Worm (Caenorhabditis elegans): ENCODE data around the gene cutl-22.

DNA sequence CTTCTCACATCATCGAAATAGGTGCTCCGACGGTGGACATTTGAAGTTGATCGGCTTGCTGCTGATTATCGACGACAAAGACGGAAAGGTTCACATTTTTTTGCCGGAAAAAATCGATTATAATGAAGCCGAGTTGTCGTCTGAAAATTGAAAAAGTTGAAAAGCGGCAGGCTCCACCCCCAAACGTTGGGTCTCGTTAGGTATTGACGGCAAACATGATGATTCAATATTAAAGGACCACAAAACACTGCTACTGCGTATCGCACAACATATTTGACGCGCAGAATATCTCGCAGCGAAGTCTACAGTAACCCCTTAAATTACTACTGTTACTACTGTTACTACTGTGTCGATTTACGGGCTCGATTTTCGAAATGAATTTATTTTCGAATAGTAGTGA is 16.7 kb downstream of the cutl-22 start:
- no peak for TF ChIP-seq ceh-48 (tag; optimal IDR thresholded peaks at IDR 0.05)
- TF ChIP-seq ama-1 (optimal IDR thresholded peaks at IDR 0.05), result peak; percentile 56
- TF ChIP-seq pros-1 (tag; optimal IDR thresholded peaks at IDR 0.05), result no peak
- no peak for TF ChIP-seq lin-11 (tag; optimal IDR thresholded peaks at IDR 0.05)
- no peak for TF ChIP-seq F13H6.1 (tag; optimal IDR thresholded peaks at IDR 0.05)
- no peak for TF ChIP-seq pag-3 (tag; optimal IDR thresholded peaks at IDR 0.05; ENCODE audit: borderline replicate concordance)
- TF ChIP-seq fkh-10 (GFP tag; optimal IDR thresholded peaks at IDR 0.05), result no peak
- TF ChIP-seq ceh-30 (tag; optimal IDR thresholded peaks at IDR 0.05), result no peak
- no peak for TF ChIP-seq dmd-4 (tag; optimal IDR thresholded peaks at IDR 0.05; ENCODE audit: borderline replicate concordance)
- TF ChIP-seq C38D4.7 (GFP tag; optimal IDR thresholded peaks at IDR 0.05), result no peak
- no peak for TF ChIP-seq ceh-22 (tag; optimal IDR thresholded peaks at IDR 0.05)
- no peak for TF ChIP-seq pha-4 (tag; optimal IDR thresholded peaks at IDR 0.05)
- TF ChIP-seq ceh-45 (GFP tag; IDR thresholded peaks at IDR 0.05), result no peak
- no peak for TF ChIP-seq T23F11.4 (GFP tag; optimal IDR thresholded peaks at IDR 0.05)
